Worm (Caenorhabditis elegans) whole organism, L4 larva: Measurements from ENCODE around the gene sre-32.

Experiments
- ZK546.5 ChIP-seq, 2 experiments: sonication (generic microtip); optimal IDR thresholded peaks; 2 replicates each; lab custom pipeline; 2017; ENCODE audit warnings: missing biosample characterization in 2 of 2, missing genetic modification characterization in 2 of 2
- dmd-6 ChIP-seq: fragments of 200-800 bp; sonication (Bioruptor generic); IDR thresholded peaks from 2 replicates; pipeline ENCODE4 v1.3.6; 2022; ENCODE audit warnings: missing genetic modification reagents, missing genetic modification characterization, missing compliant biosample characterization
- nhr-11 ChIP-seq: fragments of 150-350 bp; optimal IDR thresholded peaks from 2 replicates; lab custom pipeline; 2014; ENCODE audit warnings: missing biosample characterization, missing genetic modification characterization
- nhr-76 ChIP-seq: fragments of 150-350 bp; optimal IDR thresholded peaks from 2 replicates; lab custom pipeline; 2014; ENCODE audit warnings: missing biosample characterization, missing genetic modification characterization
- php-3 ChIP-seq: fragments of 200-800 bp; sonication (Bioruptor generic); IDR thresholded peaks from 2 replicates; pipeline ENCODE4 v1.3.6; 2022; ENCODE audit warnings: missing genetic modification reagents, missing genetic modification characterization, missing compliant biosample characterization
- skn-1 ChIP-seq: fragments of 150-350 bp; optimal IDR thresholded peaks from 2 replicates; lab custom pipeline; 2014; ENCODE audit warnings: missing biosample characterization, missing genetic modification characterization
- spr-3 ChIP-seq: fragments of 200-800 bp; sonication (Bioruptor generic); optimal IDR thresholded peaks from 2 replicates; lab custom pipeline; 2018; ENCODE audit warnings: mild to moderate bottlenecking, missing genetic modification characterization, missing compliant biosample characterization
- unc-39 ChIP-seq: sonication (generic microtip); optimal IDR thresholded peaks from 2 replicates; lab custom pipeline; 2017; ENCODE audit warnings: missing biosample characterization, missing genetic modification characterization
- zfp-3 ChIP-seq: fragments of 200-800 bp; sonication (Bioruptor generic); conservative IDR thresholded peaks from 2 replicates; pipeline ENCODE4 v1.3.6; 2022; ENCODE audit warnings: missing genetic modification reagents, missing genetic modification characterization, missing compliant biosample characterization
- zip-2 ChIP-seq: fragments of 150-350 bp; optimal IDR thresholded peaks from 2 replicates; lab custom pipeline; 2014; ENCODE audit warnings: missing biosample characterization, missing genetic modification characterization
- ztf-11 ChIP-seq: fragments of 150-350 bp; optimal IDR thresholded peaks from 2 replicates; lab custom pipeline; 2014; ENCODE audit warnings: missing biosample characterization, missing genetic modification characterization

DNA sequence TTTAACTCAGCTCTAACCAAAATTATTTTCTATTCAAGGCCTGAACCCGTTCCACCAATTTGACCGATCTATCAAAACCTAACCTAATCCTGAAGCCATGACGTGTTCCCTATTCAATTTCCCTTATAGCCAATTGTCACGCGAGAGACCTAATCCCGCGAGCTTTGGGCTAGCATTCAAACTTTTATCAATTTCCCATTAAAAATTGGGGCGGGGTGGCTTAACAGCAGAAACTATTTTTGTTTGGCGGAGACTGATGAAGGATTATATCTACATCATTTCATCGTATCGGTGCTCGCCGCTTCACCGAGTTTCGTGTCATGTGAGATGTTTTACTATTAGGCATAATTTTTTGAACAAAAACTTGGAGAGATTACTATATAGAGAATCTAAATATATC is 32.3 kb upstream of the sre-32 start:
- no peak for TF ChIP-seq zfp-3 (GFP tag; lab: Robert Waterston, UW)
- TF ChIP-seq nhr-11 (tag; lab: Kevin White, UChicago), result no peak
- no peak for TF ChIP-seq nhr-76 (tag; lab: Kevin White, UChicago)
- TF ChIP-seq dmd-6, result no peak
- no peak for TF ChIP-seq ZK546.5 (tag; optimal IDR thresholded peaks at IDR 0.05; lab: Kevin White, UChicago)
- no peak for TF ChIP-seq spr-3 (GFP tag; lab: Kevin White, UChicago)
- no peak for TF ChIP-seq unc-39 (tag; lab: Kevin White, UChicago)
- TF ChIP-seq php-3 (GFP tag; lab: Robert Waterston, UW), result no peak
- TF ChIP-seq ztf-11 (tag; lab: Kevin White, UChicago), result no peak
- no peak for TF ChIP-seq skn-1 (tag; lab: Kevin White, UChicago)
- no peak for TF ChIP-seq zip-2 (tag; lab: Kevin White, UChicago)
